Fruit fly (Drosophila melanogaster) whole organism, embryonic: Measurements from ENCODE around the gene rempA.
A peak's percentile ranks its signal among the peaks of the same experiment; 100 is the strongest.

ENCODE experiments used
- Atf-2 ChIP-seq: fragments of 200-800 bp; sonication (Bioruptor generic); optimal IDR thresholded peaks from 2 replicates; lab custom pipeline; 2016; ENCODE audit warnings: missing biosample characterization, missing genetic modification characterization
- Bdp1 ChIP-seq: fragments of 200-800 bp; sonication (Bioruptor generic); optimal IDR thresholded peaks from 3 replicates; lab custom pipeline; 2016; ENCODE audit warnings: missing biosample characterization, missing genetic modification characterization
- CG10267 ChIP-seq: fragments of 200-800 bp; sonication (Bioruptor generic); optimal IDR thresholded peaks from 2 replicates; lab custom pipeline; 2018; ENCODE audit warnings: missing biosample characterization, mild to moderate bottlenecking, missing genetic modification characterization, moderate library complexity
- CG10959 ChIP-seq: fragments of 200-800 bp; sonication (Bioruptor generic); IDR thresholded peaks from 2 replicates; pipeline ENCODE4 v1.3.6; 2022; ENCODE audit warnings: missing biosample characterization, missing genetic modification characterization
- CG11398 ChIP-seq: fragments of 200-800 bp; sonication (Bioruptor generic); optimal IDR thresholded peaks from 2 replicates; lab custom pipeline; 2016; ENCODE audit warnings: missing biosample characterization, missing genetic modification characterization
- CG12155 ChIP-seq: fragments of 200-800 bp; sonication (Bioruptor generic); optimal IDR thresholded peaks from 3 replicates; lab custom pipeline; 2016; ENCODE audit warnings: missing biosample characterization, missing genetic modification characterization
- CG12236 ChIP-seq: fragments of 200-800 bp; sonication (Bioruptor generic); optimal IDR thresholded peaks from 2 replicates; lab custom pipeline; 2016; ENCODE audit warnings: missing biosample characterization, missing genetic modification characterization
- CG12391 ChIP-seq: fragments of 200-800 bp; sonication (Bioruptor generic); optimal IDR thresholded peaks from 3 replicates; lab custom pipeline; 2018; ENCODE audit warnings: missing biosample characterization, mild to moderate bottlenecking, missing genetic modification characterization, moderate library complexity
- CG13775 ChIP-seq: fragments of 200-800 bp; sonication (Bioruptor generic); optimal IDR thresholded peaks from 3 replicates; lab custom pipeline; 2017; ENCODE audit warnings: missing biosample characterization, mild to moderate bottlenecking, missing genetic modification characterization
- CG15479 ChIP-seq: fragments of 200-800 bp; sonication (Bioruptor generic); optimal IDR thresholded peaks from 3 replicates; lab custom pipeline; 2019; ENCODE audit warnings: missing biosample characterization, mild to moderate bottlenecking, missing genetic modification characterization, moderate library complexity
- CG15514 ChIP-seq: fragments of 200-800 bp; sonication (Bioruptor generic); optimal IDR thresholded peaks from 3 replicates; lab custom pipeline; 2017; ENCODE audit warnings: missing biosample characterization, missing genetic modification characterization, mild to moderate bottlenecking, moderate library complexity, missing genetic modification reagents
- CG15601 ChIP-seq: fragments of 200-800 bp; sonication (Bioruptor generic); optimal IDR thresholded peaks from 3 replicates; lab custom pipeline; 2019; ENCODE audit warnings: missing biosample characterization, mild to moderate bottlenecking, missing genetic modification characterization, moderate library complexity
- CG1603 ChIP-seq: fragments of 200-800 bp; sonication (Bioruptor generic); optimal IDR thresholded peaks from 2 replicates; lab custom pipeline; 2019; ENCODE audit warnings: missing biosample characterization, mild to moderate bottlenecking, missing genetic modification characterization, moderate library complexity
- CG17385 ChIP-seq: fragments of 200-800 bp; sonication (Bioruptor generic); optimal IDR thresholded peaks from 3 replicates; lab custom pipeline; 2018; ENCODE audit warnings: missing biosample characterization, mild to moderate bottlenecking, missing genetic modification characterization
- CG17568 ChIP-seq: fragments of 200-800 bp; sonication (Bioruptor generic); optimal IDR thresholded peaks from 2 replicates; lab custom pipeline; 2018; ENCODE audit warnings: missing biosample characterization, mild to moderate bottlenecking, missing genetic modification characterization, moderate library complexity
- CG2202 ChIP-seq: fragments of 200-800 bp; sonication (Bioruptor generic); optimal IDR thresholded peaks from 2 replicates; lab custom pipeline; 2018; ENCODE audit warnings: missing biosample characterization, mild to moderate bottlenecking, missing genetic modification characterization
- CG2875 ChIP-seq: fragments of 200-800 bp; sonication (Bioruptor generic); optimal IDR thresholded peaks from 2 replicates; lab custom pipeline; 2017; ENCODE audit warnings: missing biosample characterization, mild to moderate bottlenecking, missing genetic modification characterization, missing genetic modification reagents
- CG3407 ChIP-seq: fragments of 200-800 bp; sonication (Bioruptor generic); optimal IDR thresholded peaks from 2 replicates; lab custom pipeline; 2018; ENCODE audit warnings: missing biosample characterization, mild to moderate bottlenecking, missing genetic modification characterization
- CG4424 ChIP-seq: fragments of 200-800 bp; sonication (Bioruptor generic); optimal IDR thresholded peaks from 3 replicates; lab custom pipeline; 2016; ENCODE audit warnings: missing biosample characterization, missing genetic modification characterization
- CG6689 ChIP-seq: fragments of 200-800 bp; sonication (Bioruptor generic); IDR thresholded peaks from 2 replicates; pipeline ENCODE4 v1.3.6; 2022; ENCODE audit warnings: missing biosample characterization, missing genetic modification characterization
- CG7786 ChIP-seq: fragments of 200-800 bp; sonication (Bioruptor generic); optimal IDR thresholded peaks from 2 replicates; lab custom pipeline; 2016; ENCODE audit warnings: missing biosample characterization, missing genetic modification characterization
- CG8924 ChIP-seq: fragments of 200-800 bp; optimal IDR thresholded peaks from 3 replicates; lab custom pipeline; 2019; ENCODE audit warnings: missing biosample characterization, mild to moderate bottlenecking, missing genetic modification characterization, moderate library complexity
- Dfd ChIP-seq, 2 experiments: fragments of >200 bp; optimal IDR thresholded peaks; 2 replicates each; lab custom pipeline; 2017; ENCODE audit warnings: missing biosample characterization in 2 of 2, missing genetic modification characterization in 2 of 2
- E2f2 ChIP-seq: fragments of 200-800 bp; sonication (Bioruptor generic); IDR thresholded peaks from 2 replicates; pipeline ENCODE4 v1.3.6; 2022; ENCODE audit warnings: missing biosample characterization, missing genetic modification characterization
- Fer1 ChIP-seq: fragments of 200-800 bp; sonication (Bioruptor generic); optimal IDR thresholded peaks from 2 replicates; lab custom pipeline; 2017; ENCODE audit warnings: missing biosample characterization, mild to moderate bottlenecking, missing genetic modification characterization
- Nf-YB ChIP-seq: fragments of 200-800 bp; sonication (Bioruptor generic); optimal IDR thresholded peaks from 3 replicates; lab custom pipeline; 2019; ENCODE audit warnings: missing biosample characterization, mild to moderate bottlenecking, missing genetic modification characterization, moderate library complexity
- Oli ChIP-seq: fragments of 200-800 bp; sonication (Bioruptor generic); optimal IDR thresholded peaks from 2 replicates; lab custom pipeline; 2018; ENCODE audit warnings: missing biosample characterization, mild to moderate bottlenecking, missing genetic modification characterization, moderate library complexity
- Optix ChIP-seq: fragments of 200-800 bp; sonication (Bioruptor generic); IDR thresholded peaks from 3 replicates; pipeline ENCODE4 v1.3.6; 2022; ENCODE audit warnings: missing biosample characterization, missing genetic modification characterization
- Usf ChIP-seq: fragments of 200-800 bp; sonication (Bioruptor generic); optimal IDR thresholded peaks from 2 replicates; lab custom pipeline; 2017; ENCODE audit warnings: missing genotype, missing biosample characterization, missing genetic modification characterization
- Xrp1 ChIP-seq: fragments of 200-800 bp; sonication (Bioruptor generic); IDR thresholded peaks from 2 replicates; pipeline ENCODE4 v1.3.6; 2022; ENCODE audit warnings: missing biosample characterization, missing genetic modification characterization
- YL-1 ChIP-seq: fragments of 200-800 bp; sonication (Bioruptor generic); optimal IDR thresholded peaks from 3 replicates; lab custom pipeline; 2017; ENCODE audit warnings: missing biosample characterization, mild to moderate bottlenecking, missing genetic modification characterization
- cato ChIP-seq: fragments of 200-800 bp; sonication (Bioruptor generic); optimal IDR thresholded peaks from 2 replicates; lab custom pipeline; 2016; ENCODE audit warnings: missing biosample characterization, missing genetic modification characterization, borderline replicate concordance
- cg ChIP-seq: fragments of 200-800 bp; sonication (Bioruptor generic); optimal IDR thresholded peaks from 3 replicates; lab custom pipeline; 2019; ENCODE audit warnings: missing biosample characterization, mild to moderate bottlenecking, missing genetic modification characterization, moderate library complexity
- ci ChIP-seq: fragments of 200-800 bp; sonication (Bioruptor generic); IDR thresholded peaks from 3 replicates; pipeline ENCODE4 v1.3.6; 2022; ENCODE audit warnings: missing biosample characterization, missing genetic modification characterization
- eve ChIP-seq, 2 experiments: fragments of >200 bp; optimal IDR thresholded peaks; 2 replicates each; lab custom pipeline; 2017; ENCODE audit warnings: missing biosample characterization in 2 of 2, missing genetic modification characterization in 2 of 2
- ftz-f1 ChIP-seq: fragments of 200-800 bp; sonication (Bioruptor generic); optimal IDR thresholded peaks from 2 replicates; lab custom pipeline; 2016; ENCODE audit warnings: missing biosample characterization, missing genetic modification characterization
- gem ChIP-seq: fragments of 200-800 bp; sonication (Bioruptor generic); optimal IDR thresholded peaks from 2 replicates; lab custom pipeline; 2019; ENCODE audit warnings: missing biosample characterization, mild to moderate bottlenecking, missing genetic modification characterization, moderate library complexity
- lola ChIP-seq, 3 experiments: fragments of >200 bp in 2 of 3; fragments of 200-800 bp in 1 of 3; sonication (Bioruptor generic) in 1 of 3; optimal IDR thresholded peaks; 2 replicates each; lab custom pipeline; 2017 to 2019; ENCODE audit warnings: missing biosample characterization in 3 of 3, missing genetic modification characterization in 3 of 3, mild to moderate bottlenecking in 1 of 3, moderate library complexity in 1 of 3
- nmo ChIP-seq: fragments of 200-800 bp; sonication (Bioruptor generic); optimal IDR thresholded peaks from 2 replicates; lab custom pipeline; 2018; ENCODE audit warnings: missing biosample characterization, mild to moderate bottlenecking, missing genetic modification characterization, moderate library complexity
- odd ChIP-seq: fragments of 200-800 bp; sonication (Bioruptor generic); optimal IDR thresholded peaks from 2 replicates; lab custom pipeline; 2017; ENCODE audit warnings: missing biosample characterization, mild to moderate bottlenecking, missing genetic modification characterization
- peb ChIP-seq: fragments of 200-800 bp; sonication (Bioruptor generic); IDR thresholded peaks from 2 replicates; pipeline ENCODE4 v1.3.6; 2022; ENCODE audit warnings: missing biosample characterization, missing genetic modification characterization
- pita ChIP-seq: fragments of 200-800 bp; sonication (Bioruptor generic); optimal IDR thresholded peaks from 2 replicates; lab custom pipeline; 2017; ENCODE audit warnings: missing biosample characterization, mild to moderate bottlenecking, missing genetic modification characterization
- ranshi ChIP-seq: fragments of 200-800 bp; sonication (Bioruptor generic); IDR thresholded peaks from 2 replicates; pipeline ENCODE4 v1.3.6; 2022; ENCODE audit warnings: missing biosample characterization, missing genetic modification characterization
- ro ChIP-seq: fragments of 200-800 bp; sonication (Bioruptor generic); IDR thresholded peaks from 2 replicates; pipeline ENCODE4 v1.3.6; 2022; ENCODE audit warnings: missing biosample characterization, missing genetic modification characterization
- sc ChIP-seq, 3 experiments: fragments of >200 bp in 2 of 3; fragments of 200-800 bp in 1 of 3; sonication (Bioruptor generic) in 1 of 3; optimal IDR thresholded peaks; 2 replicates in 2 of 3; 3 replicates in 1 of 3; lab custom pipeline; 2017; ENCODE audit warnings: mild to moderate bottlenecking in 1 of 3, missing biosample characterization in 1 of 3, missing genetic modification characterization in 1 of 3, missing genetic modification reagents in 1 of 3
- sens-2 ChIP-seq: fragments of 200-800 bp; sonication (Bioruptor generic); IDR thresholded peaks from 2 replicates; pipeline ENCODE4 v1.3.6; 2022; ENCODE audit warnings: missing biosample characterization, missing genetic modification characterization
- stwl ChIP-seq: fragments of 200-800 bp; sonication (Bioruptor generic); optimal IDR thresholded peaks from 3 replicates; lab custom pipeline; 2018; ENCODE audit warnings: missing biosample characterization, mild to moderate bottlenecking, missing genetic modification characterization, moderate library complexity
- tio ChIP-seq: fragments of 200-800 bp; sonication (Bioruptor generic); optimal IDR thresholded peaks from 2 replicates; lab custom pipeline; 2017; ENCODE audit warnings: missing biosample characterization, missing genetic modification characterization, inconsistent platforms
- tna ChIP-seq: fragments of 200-800 bp; sonication (Bioruptor generic); IDR thresholded peaks from 2 replicates; pipeline ENCODE4 v1.3.6; 2022; ENCODE audit warnings: missing biosample characterization, missing genetic modification characterization; ENCODE audit not compliant: partially characterized antibody
- trem ChIP-seq: fragments of 200-800 bp; optimal IDR thresholded peaks from 3 replicates; lab custom pipeline; 2019; ENCODE audit warnings: missing biosample characterization, mild to moderate bottlenecking, missing genetic modification characterization, moderate library complexity

rempA gene

dm6 chr2L:606165-606564 lies 46.1 kb upstream of the rempA start (continued):
- TF ChIP-seq YL-1 (GFP tag; lab: Kevin White, UChicago) (no peak), Fer1 (GFP tag; lab: Kevin White, UChicago) (no peak), tio (GFP tag; lab: Kevin White, UChicago) (peak; percentile 36), CG11398 (GFP tag; lab: Kevin White, UChicago) (no peak), CG13775 (peak; percentile 36), peb (GFP tag; lab: Robert Waterston, UW) (peak; percentile 71), pita (GFP tag; lab: Kevin White, UChicago) (no peak), stwl (tag; lab: Kevin White, UChicago) (no peak), eve (GFP tag; optimal IDR thresholded peaks at IDR 0.05; lab: Kevin White, UChicago) (peak in 1 of 2 experiments; percentile 69), CG3407 (GFP tag; lab: Kevin White, UChicago) (peak; percentile 38), trem (tag; lab: Kevin White, UChicago) (peak; percentile 43), CG4424 (GFP tag; lab: Kevin White, UChicago) (peak; percentile 29), CG15479 (GFP tag; lab: Kevin White, UChicago) (peak; percentile 30), nmo (GFP tag; lab: Kevin White, UChicago) (peak; percentile 22), ftz-f1 (GFP tag; lab: Kevin White, UChicago) (no peak), Bdp1 (GFP tag; lab: Kevin White, UChicago) (peak; percentile 32), CG10267 (tag; lab: Kevin White, UChicago) (peak; percentile 52), Nf-YB (GFP tag; lab: Kevin White, UChicago) (no peak), CG10959 (GFP tag; lab: Robert Waterston, UW) (peak; percentile 75), Usf (GFP tag; lab: Kevin White, UChicago) (no peak), CG12236 (GFP tag; lab: Kevin White, UChicago) (peak; percentile 11), CG2875 (GFP tag; lab: Kevin White, UChicago) (no peak), ranshi (no peak), gem (tag; lab: Kevin White, UChicago) (peak; percentile 67), CG8924 (tag; lab: Kevin White, UChicago) (peak; percentile 33), CG1603 (tag; lab: Kevin White, UChicago) (peak; percentile 59), cato (GFP tag; lab: Kevin White, UChicago) (peak; percentile 16), CG15601 (tag; lab: Kevin White, UChicago) (peak; percentile 1), ro (GFP tag; lab: Robert Waterston, UW) (no peak), Dfd (GFP tag; optimal IDR thresholded peaks at IDR 0.05; lab: Kevin White, UChicago) (no peak), CG15514 (no peak), CG12391 (tag; lab: Kevin White, UChicago) (peak; percentile 56), tna (no peak), ci (GFP tag; lab: Robert Waterston, UW) (peak; percentile 68; the same call in 2 of the 3 replicates), CG17385 (peak; percentile 31), sc (optimal IDR thresholded peaks at IDR 0.05; lab: Kevin White, UChicago) (no peak), sc (GFP tag; optimal IDR thresholded peaks at IDR 0.05; lab: Kevin White, UChicago) (peak; percentile 41), Optix (peak; percentile 56; the same call in 1 of the 3 replicates), CG6689 (GFP tag; lab: Robert Waterston, UW) (peak; percentile 42; the same call in 1 of the 2 replicates), odd (GFP tag; lab: Kevin White, UChicago) (no peak), cg (GFP tag; lab: Kevin White, UChicago) (no peak), Xrp1 (GFP tag; lab: Robert Waterston, UW) (peak; percentile 84), CG17568 (GFP tag; lab: Kevin White, UChicago) (no peak), Oli (peak; percentile 0), sens-2 (GFP tag; lab: Robert Waterston, UW) (peak; percentile 76), Atf-2 (GFP tag; lab: Kevin White, UChicago) (peak; percentile 11), E2f2 (GFP tag; lab: Robert Waterston, UW) (peak; percentile 17; the same call in 1 of the 2 replicates), CG2202 (tag; lab: Kevin White, UChicago) (peak; percentile 39), CG7786 (GFP tag; lab: Kevin White, UChicago) (peak; percentile 11), lola (GFP tag; optimal IDR thresholded peaks at IDR 0.05; lab: Kevin White, UChicago) (peak in 1 of 3 experiments; percentile 56), CG12155 (GFP tag; lab: Kevin White, UChicago) (no peak)
